Fruit fly (Drosophila melanogaster) whole organism, embryonic: Measurements from ENCODE around the gene t-Grip84.
A peak's percentile ranks its signal among the peaks of the same experiment; 100 is the strongest.

ENCODE experiments used
- Atf-2 ChIP-seq: fragments of 200-800 bp; sonication (Bioruptor generic); optimal IDR thresholded peaks from 2 replicates; lab custom pipeline; 2016; ENCODE audit warnings: missing biosample characterization, missing genetic modification characterization
- CG11085 ChIP-seq: fragments of 200-800 bp; sonication (Bioruptor generic); IDR thresholded peaks from 2 replicates; pipeline ENCODE4 v1.3.6; 2022; ENCODE audit warnings: missing biosample characterization, missing genetic modification characterization
- CG11093 ChIP-seq: fragments of 200-800 bp; sonication (Bioruptor generic); IDR thresholded peaks from 3 replicates; pipeline ENCODE4 v1.3.6; 2022; ENCODE audit warnings: missing biosample characterization, missing genetic modification characterization
- CG11504 ChIP-seq: fragments of 200-800 bp; sonication (Bioruptor generic); optimal IDR thresholded peaks from 3 replicates; lab custom pipeline; 2019; ENCODE audit warnings: missing biosample characterization, mild to moderate bottlenecking, missing genetic modification characterization, moderate library complexity
- CG14441 ChIP-seq: fragments of 200-800 bp; sonication (Bioruptor generic); IDR thresholded peaks from 2 replicates; pipeline ENCODE4 v1.3.6; 2022; ENCODE audit warnings: missing biosample characterization, missing genetic modification characterization
- CG17359 ChIP-seq: fragments of 200-800 bp; sonication (Bioruptor generic); optimal IDR thresholded peaks from 3 replicates; lab custom pipeline; 2018; ENCODE audit warnings: missing biosample characterization, mild to moderate bottlenecking, missing genetic modification characterization, moderate library complexity
- CG18262 ChIP-seq: fragments of 200-800 bp; optimal IDR thresholded peaks from 3 replicates; lab custom pipeline; 2019; ENCODE audit warnings: missing biosample characterization, mild to moderate bottlenecking, missing genetic modification characterization, moderate library complexity
- CG18476 ChIP-seq: fragments of 200-800 bp; sonication (Bioruptor generic); optimal IDR thresholded peaks from 2 replicates; lab custom pipeline; 2016; ENCODE audit warnings: missing biosample characterization, mild to moderate bottlenecking, missing genetic modification characterization
- CG2129 ChIP-seq: fragments of 200-800 bp; sonication (Bioruptor generic); IDR thresholded peaks from 2 replicates; pipeline ENCODE4 v1.3.6; 2022; ENCODE audit warnings: missing biosample characterization, missing genetic modification characterization; ENCODE audit not compliant: partially characterized antibody
- CG2712 ChIP-seq: fragments of 200-800 bp; optimal IDR thresholded peaks from 3 replicates; lab custom pipeline; 2019; ENCODE audit warnings: missing biosample characterization, mild to moderate bottlenecking, missing genetic modification characterization, moderate library complexity
- CG31224 ChIP-seq: fragments of 200-800 bp; sonication (Bioruptor generic); IDR thresholded peaks from 2 replicates; pipeline ENCODE4 v1.3.6; 2022; ENCODE audit warnings: missing biosample characterization, missing genetic modification characterization
- CG31365 ChIP-seq: fragments of 200-800 bp; sonication (Bioruptor generic); optimal IDR thresholded peaks from 2 replicates; lab custom pipeline; 2018; ENCODE audit warnings: missing biosample characterization, mild to moderate bottlenecking, missing genetic modification characterization
- CG33213 ChIP-seq: fragments of 200-800 bp; sonication (Bioruptor generic); optimal IDR thresholded peaks from 3 replicates; lab custom pipeline; 2016; ENCODE audit warnings: missing biosample characterization, missing genetic modification characterization
- CG3407 ChIP-seq: fragments of 200-800 bp; sonication (Bioruptor generic); optimal IDR thresholded peaks from 2 replicates; lab custom pipeline; 2018; ENCODE audit warnings: missing biosample characterization, mild to moderate bottlenecking, missing genetic modification characterization
- CG4328 ChIP-seq: fragments of 200-800 bp; sonication (Bioruptor generic); optimal IDR thresholded peaks from 3 replicates; lab custom pipeline; 2017; ENCODE audit warnings: missing biosample characterization, missing genetic modification reagents, missing genetic modification characterization
- CG4360 ChIP-seq: fragments of 200-800 bp; sonication (Bioruptor generic); IDR thresholded peaks from 2 replicates; pipeline ENCODE4 v1.3.6; 2022; ENCODE audit warnings: missing biosample characterization, missing genetic modification characterization
- CG4820 ChIP-seq: fragments of 200-800 bp; sonication (Bioruptor generic); optimal IDR thresholded peaks from 3 replicates; lab custom pipeline; 2016; ENCODE audit warnings: missing biosample characterization, missing genetic modification characterization
- CG5180 ChIP-seq: fragments of 200-800 bp; sonication (Bioruptor generic); optimal IDR thresholded peaks from 3 replicates; lab custom pipeline; 2017; ENCODE audit warnings: missing biosample characterization, missing genetic modification characterization, mild to moderate bottlenecking, moderate library complexity, missing genetic modification reagents
- CG8924 ChIP-seq: fragments of 200-800 bp; optimal IDR thresholded peaks from 3 replicates; lab custom pipeline; 2019; ENCODE audit warnings: missing biosample characterization, mild to moderate bottlenecking, missing genetic modification characterization, moderate library complexity
- CG9876 ChIP-seq: fragments of 200-800 bp; sonication (Bioruptor generic); optimal IDR thresholded peaks from 2 replicates; lab custom pipeline; 2016; ENCODE audit warnings: missing biosample characterization, missing genetic modification characterization
- CHES-1-like ChIP-seq: fragments of 200-800 bp; sonication (Bioruptor generic); optimal IDR thresholded peaks from 2 replicates; lab custom pipeline; 2016; ENCODE audit warnings: missing biosample characterization, missing genetic modification characterization
- Dbx ChIP-seq: fragments of 200-800 bp; sonication (Bioruptor generic); IDR thresholded peaks from 3 replicates; pipeline ENCODE4 v1.3.6; 2022; ENCODE audit warnings: missing biosample characterization, missing genetic modification characterization
- Drgx ChIP-seq: fragments of 200-800 bp; sonication (Bioruptor generic); IDR thresholded peaks from 2 replicates; pipeline ENCODE4 v1.3.6; 2022; ENCODE audit warnings: missing biosample characterization, missing genetic modification characterization
- Elba2 ChIP-seq: fragments of 200-800 bp; sonication (Bioruptor generic); optimal IDR thresholded peaks from 3 replicates; lab custom pipeline; 2016; ENCODE audit warnings: missing biosample characterization, missing genetic modification characterization
- Fer1 ChIP-seq: fragments of 200-800 bp; sonication (Bioruptor generic); optimal IDR thresholded peaks from 2 replicates; lab custom pipeline; 2017; ENCODE audit warnings: missing biosample characterization, mild to moderate bottlenecking, missing genetic modification characterization
- HHEX ChIP-seq: fragments of 200-800 bp; sonication (Bioruptor generic); optimal IDR thresholded peaks from 3 replicates; lab custom pipeline; 2017; ENCODE audit warnings: missing biosample characterization, mild to moderate bottlenecking, missing genetic modification characterization, missing genetic modification reagents
- NC2β ChIP-seq: fragments of 200-800 bp; sonication (Bioruptor generic); optimal IDR thresholded peaks from 2 replicates; lab custom pipeline; 2016; ENCODE audit warnings: missing biosample characterization, missing genetic modification characterization
- Ptx1 ChIP-seq: fragments of 200-800 bp; sonication (Bioruptor generic); IDR thresholded peaks from 2 replicates; pipeline ENCODE4 v1.3.6; 2022; ENCODE audit warnings: missing biosample characterization, missing genetic modification characterization
- Ravus ChIP-seq: fragments of 200-800 bp; sonication (Bioruptor generic); IDR thresholded peaks from 2 replicates; pipeline ENCODE4 v1.3.6; 2022; ENCODE audit warnings: missing biosample characterization, missing genetic modification characterization
- az2 ChIP-seq: fragments of 200-800 bp; sonication (Bioruptor generic); optimal IDR thresholded peaks from 3 replicates; lab custom pipeline; 2016; ENCODE audit warnings: missing biosample characterization, missing genetic modification characterization
- bsh ChIP-seq, 2 experiments: fragments of 200-800 bp; sonication (Bioruptor generic); optimal IDR thresholded peaks; 2 replicates each; lab custom pipeline; 2017 to 2018; ENCODE audit warnings: mild to moderate bottlenecking in 2 of 2, missing biosample characterization in 2 of 2, missing genetic modification characterization in 2 of 2, moderate library complexity in 1 of 2
- crp ChIP-seq, 2 experiments: fragments of 200-800 bp; sonication (Bioruptor generic); optimal IDR thresholded peaks; 2 replicates in 1 of 2; 3 replicates in 1 of 2; lab custom pipeline; 2017; ENCODE audit warnings: missing biosample characterization in 2 of 2, missing genetic modification characterization in 2 of 2, mild to moderate bottlenecking in 1 of 2, moderate library complexity in 1 of 2
- cwo ChIP-seq: fragments of 200-800 bp; sonication (Bioruptor generic); optimal IDR thresholded peaks from 3 replicates; lab custom pipeline; 2017; ENCODE audit warnings: missing biosample characterization, missing genetic modification characterization, mild to moderate bottlenecking, moderate library complexity, missing genetic modification reagents
- ftz-f1 ChIP-seq: fragments of 200-800 bp; sonication (Bioruptor generic); optimal IDR thresholded peaks from 2 replicates; lab custom pipeline; 2016; ENCODE audit warnings: missing biosample characterization, missing genetic modification characterization
- fu2 ChIP-seq: fragments of 200-800 bp; sonication (Bioruptor generic); optimal IDR thresholded peaks from 2 replicates; lab custom pipeline; 2016; ENCODE audit warnings: missing biosample characterization, missing genetic modification characterization
- gem ChIP-seq: fragments of 200-800 bp; sonication (Bioruptor generic); optimal IDR thresholded peaks from 2 replicates; lab custom pipeline; 2019; ENCODE audit warnings: missing biosample characterization, mild to moderate bottlenecking, missing genetic modification characterization, moderate library complexity
- her ChIP-seq: fragments of 200-800 bp; sonication (Bioruptor generic); optimal IDR thresholded peaks from 2 replicates; lab custom pipeline; 2016; ENCODE audit warnings: missing biosample characterization, missing genetic modification characterization
- jumu ChIP-seq: fragments of 200-800 bp; sonication (Bioruptor generic); optimal IDR thresholded peaks from 3 replicates; lab custom pipeline; 2016; ENCODE audit warnings: missing biosample characterization, missing genetic modification characterization
- ken ChIP-seq: fragments of 200-800 bp; sonication (Bioruptor generic); IDR thresholded peaks from 3 replicates; pipeline ENCODE4 v1.3.6; 2022; ENCODE audit warnings: missing biosample characterization, missing genetic modification characterization
- peb ChIP-seq: fragments of 200-800 bp; sonication (Bioruptor generic); IDR thresholded peaks from 2 replicates; pipeline ENCODE4 v1.3.6; 2022; ENCODE audit warnings: missing biosample characterization, missing genetic modification characterization
- pnt ChIP-seq: fragments of 200-800 bp; sonication (Bioruptor generic); optimal IDR thresholded peaks from 3 replicates; lab custom pipeline; 2016; ENCODE audit warnings: missing biosample characterization, missing genetic modification characterization
- row ChIP-seq: fragments of 200-800 bp; sonication (Bioruptor generic); IDR thresholded peaks from 3 replicates; pipeline ENCODE4 v1.3.6; 2022; ENCODE audit warnings: missing biosample characterization, missing genetic modification characterization
- sim ChIP-seq: fragments of 200-800 bp; sonication (Bioruptor generic); IDR thresholded peaks from 2 replicates; pipeline ENCODE4 v1.3.6; 2022; ENCODE audit warnings: missing biosample characterization, missing genetic modification characterization
- sr ChIP-seq: fragments of 200-800 bp; sonication (Bioruptor generic); IDR thresholded peaks from 3 replicates; pipeline ENCODE4 v1.3.6; 2022; ENCODE audit warnings: missing biosample characterization, missing genetic modification characterization
- stwl ChIP-seq: fragments of 200-800 bp; sonication (Bioruptor generic); optimal IDR thresholded peaks from 3 replicates; lab custom pipeline; 2018; ENCODE audit warnings: missing biosample characterization, mild to moderate bottlenecking, missing genetic modification characterization, moderate library complexity
- trem ChIP-seq: fragments of 200-800 bp; optimal IDR thresholded peaks from 3 replicates; lab custom pipeline; 2019; ENCODE audit warnings: missing biosample characterization, mild to moderate bottlenecking, missing genetic modification characterization, moderate library complexity
- tup ChIP-seq: fragments of 200-800 bp; sonication (Bioruptor generic); optimal IDR thresholded peaks from 2 replicates; lab custom pipeline; 2016; ENCODE audit warnings: missing biosample characterization, mild to moderate bottlenecking, missing genetic modification characterization, moderate library complexity
- tx ChIP-seq: fragments of 200-800 bp; sonication (Bioruptor generic); optimal IDR thresholded peaks from 2 replicates; lab custom pipeline; 2016; ENCODE audit warnings: missing biosample characterization, missing genetic modification characterization
- vvl ChIP-seq: fragments of 200-800 bp; sonication (Bioruptor generic); IDR thresholded peaks from 2 replicates; pipeline ENCODE4 v1.3.6; 2022; ENCODE audit warnings: missing biosample characterization, missing genetic modification characterization
- z ChIP-seq: fragments of 200-800 bp; sonication (Bioruptor generic); IDR thresholded peaks from 3 replicates; pipeline ENCODE4 v1.3.6; 2022; ENCODE audit warnings: missing biosample characterization, missing genetic modification characterization

The t-Grip84 gene

DNA sequence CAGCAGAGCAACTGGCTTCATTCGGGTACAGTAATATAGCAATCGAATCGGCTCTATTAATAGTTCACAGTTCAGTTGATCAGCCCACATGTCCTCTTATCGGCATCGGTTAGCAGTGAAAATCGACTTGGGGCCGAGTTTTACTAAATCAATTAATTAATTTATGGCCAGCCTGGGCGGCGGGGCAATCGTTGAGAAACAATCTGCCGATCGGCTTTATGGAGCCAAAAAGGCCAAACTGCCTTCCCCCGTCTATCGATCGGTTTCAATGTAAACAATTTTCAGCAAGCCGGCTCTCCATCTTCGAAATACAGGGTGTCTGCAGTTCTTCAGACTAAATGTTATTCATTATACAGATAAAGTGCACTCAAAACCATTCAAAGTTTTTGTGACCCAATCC lies 42.8 kb upstream of the t-Grip84 start (continued):
- TF ChIP-seq tup (GFP tag; lab: Kevin White, UChicago) = no peak
- no peak for TF ChIP-seq az2 (GFP tag; lab: Kevin White, UChicago)
- TF ChIP-seq CG4820 (GFP tag; lab: Kevin White, UChicago) = no peak
- TF ChIP-seq peb (GFP tag; lab: Robert Waterston, UW) = no peak
- TF ChIP-seq Atf-2 (GFP tag; lab: Kevin White, UChicago) = no peak
- TF ChIP-seq CG33213 (GFP tag; lab: Kevin White, UChicago) = no peak
- no peak for TF ChIP-seq Ptx1
- TF ChIP-seq Dbx (GFP tag; lab: Robert Waterston, UW) = no peak
- no peak for TF ChIP-seq CG11093
- no peak for TF ChIP-seq HHEX (GFP tag; lab: Kevin White, UChicago)
- TF ChIP-seq Elba2 (GFP tag; lab: Kevin White, UChicago) = no peak
- no peak for TF ChIP-seq CG5180 (GFP tag; lab: Kevin White, UChicago)
- no peak for TF ChIP-seq Fer1 (GFP tag; lab: Kevin White, UChicago)
- no peak for TF ChIP-seq ftz-f1 (GFP tag; lab: Kevin White, UChicago)
- no peak for TF ChIP-seq CG4328 (GFP tag; lab: Kevin White, UChicago)
- no peak for TF ChIP-seq her (GFP tag; lab: Kevin White, UChicago)
- TF ChIP-seq CHES-1-like (GFP tag; lab: Kevin White, UChicago) = no peak
- TF ChIP-seq row (GFP tag; lab: Robert Waterston, UW) = 0 out of 3 replicates have a peak, but pooled peaks have one; percentile 11
- TF ChIP-seq pnt = no peak
- TF ChIP-seq CG17359 (tag; lab: Kevin White, UChicago) = no peak
- TF ChIP-seq CG18476 (GFP tag; lab: Kevin White, UChicago) = no peak
- no peak for TF ChIP-seq trem

DNA sequence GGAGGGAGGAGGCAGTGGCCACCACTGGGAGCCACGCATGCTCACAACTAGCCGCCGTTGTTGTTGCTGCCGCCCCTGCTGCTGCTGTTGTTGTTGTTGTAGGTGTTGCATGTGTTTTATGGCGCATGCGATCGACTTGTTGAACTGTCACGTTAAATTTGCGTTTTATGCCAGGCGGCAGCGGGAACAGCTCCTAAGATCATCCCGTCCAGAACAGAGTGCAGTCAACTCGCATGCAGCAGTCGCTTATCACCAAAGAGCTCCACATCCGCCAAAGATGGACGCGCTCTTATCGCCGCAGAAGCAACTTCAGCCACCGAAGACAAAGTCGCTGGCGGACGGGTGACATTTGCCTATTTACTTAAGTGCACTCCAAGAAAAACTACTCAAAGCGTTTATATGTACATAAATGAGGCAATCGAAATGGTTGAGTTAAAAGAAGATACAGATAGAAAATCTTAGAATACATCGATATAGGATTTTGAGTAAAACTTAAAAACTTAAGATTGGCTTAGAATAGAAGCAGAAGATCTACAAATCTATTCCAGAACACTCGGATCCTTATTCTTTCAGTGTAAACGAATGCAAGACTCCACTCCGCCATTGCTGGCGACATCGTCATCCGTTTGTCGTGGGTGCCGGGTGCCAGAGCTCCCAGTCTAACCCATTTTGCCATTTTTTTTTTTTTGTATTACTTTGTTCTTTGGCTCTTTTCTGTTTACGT lies 41.9 kb upstream of the t-Grip84 start:
- TF ChIP-seq CG11085 (GFP tag; lab: Robert Waterston, UW) = no peak
- no peak for TF ChIP-seq CG31365 (tag; lab: Kevin White, UChicago)
- peak; percentile 4 for TF ChIP-seq CG11504
- TF ChIP-seq CG2129 (GFP tag; lab: Robert Waterston, UW) = no peak
- TF ChIP-seq CG18262 (tag; lab: Kevin White, UChicago) = peak; percentile 21
- no peak for TF ChIP-seq z (GFP tag; lab: Robert Waterston, UW)
- TF ChIP-seq ken = no peak
- peak; percentile 22; the same call in 1 of the 3 replicates for TF ChIP-seq row (GFP tag; lab: Robert Waterston, UW)
- TF ChIP-seq CG9876 = no peak
- TF ChIP-seq CG4360 = peak; percentile 78
- TF ChIP-seq vvl (GFP tag; lab: Robert Waterston, UW) = no peak
- no peak for TF ChIP-seq CG31224 (GFP tag; lab: Robert Waterston, UW)
- TF ChIP-seq Ravus = no peak
- TF ChIP-seq Drgx (GFP tag; lab: Robert Waterston, UW) = peak; percentile 65
- TF ChIP-seq gem (tag; lab: Kevin White, UChicago) = peak; percentile 41
- TF ChIP-seq fu2 (GFP tag; lab: Kevin White, UChicago) = no peak
- peak; percentile 37 for TF ChIP-seq CG2712 (tag; lab: Kevin White, UChicago)
- TF ChIP-seq stwl (tag; lab: Kevin White, UChicago) = no peak
- no peak for TF ChIP-seq jumu (GFP tag; lab: Kevin White, UChicago)
- no peak for TF ChIP-seq crp (GFP tag; optimal IDR thresholded peaks at IDR 0.05; lab: Kevin White, UChicago)
- no peak for TF ChIP-seq CG3407
- TF ChIP-seq sr (GFP tag; lab: Robert Waterston, UW) = no peak
- no peak for TF ChIP-seq CG8924 (tag; lab: Kevin White, UChicago)
- TF ChIP-seq NC2β (GFP tag; lab: Kevin White, UChicago) = no peak
- TF ChIP-seq tx = no peak
- TF ChIP-seq cwo (GFP tag; lab: Kevin White, UChicago) = no peak
- 0 out of 2 replicates have a peak, but pooled peaks have one; percentile 19 for TF ChIP-seq CG14441 (GFP tag; lab: Robert Waterston, UW)
- TF ChIP-seq sim = no peak
- TF ChIP-seq bsh (GFP tag; optimal IDR thresholded peaks at IDR 0.05; lab: Kevin White, UChicago) = peak in 1 of 2 experiments; percentile 38
